Fruit fly (Drosophila melanogaster): Measurements from ENCODE around the gene Ufd4.

dm6 chr2L:10265129-10265528, 27.0 kb downstream of the Ufd4 start, which contains the start of gene Mob3:
- TF ChIP-seq CG8478 (optimal IDR thresholded peaks at IDR 0.05) (no peak), CTCF (optimal IDR thresholded peaks at IDR 0.05) (no peak)
